Worm (Caenorhabditis elegans) whole organism, mixed stage, embryonic: ENCODE results near the gene lido-5.

Experiments
- elt-1 ChIP-seq: sonication (generic microtip); optimal IDR thresholded peaks from 2 replicates; lab custom pipeline; 2017; ENCODE audit warnings: missing genetic modification characterization, mild to moderate bottlenecking, missing compliant biosample characterization, antibody characterized with exemption, moderate library complexity, borderline replicate concordance; ENCODE audit not compliant: insufficient read depth
- flh-1 ChIP-seq: fragments of 200-800 bp; sonication (Bioruptor generic); optimal IDR thresholded peaks from 2 replicates; lab custom pipeline; 2018; ENCODE audit warnings: mild to moderate bottlenecking, missing genetic modification characterization, moderate library complexity, missing compliant biosample characterization
- nhr-12 ChIP-seq: fragments of 150-350 bp; optimal IDR thresholded peaks from 2 replicates; lab custom pipeline; 2014; ENCODE audit warnings: missing biosample characterization, missing genetic modification characterization

DNA sequence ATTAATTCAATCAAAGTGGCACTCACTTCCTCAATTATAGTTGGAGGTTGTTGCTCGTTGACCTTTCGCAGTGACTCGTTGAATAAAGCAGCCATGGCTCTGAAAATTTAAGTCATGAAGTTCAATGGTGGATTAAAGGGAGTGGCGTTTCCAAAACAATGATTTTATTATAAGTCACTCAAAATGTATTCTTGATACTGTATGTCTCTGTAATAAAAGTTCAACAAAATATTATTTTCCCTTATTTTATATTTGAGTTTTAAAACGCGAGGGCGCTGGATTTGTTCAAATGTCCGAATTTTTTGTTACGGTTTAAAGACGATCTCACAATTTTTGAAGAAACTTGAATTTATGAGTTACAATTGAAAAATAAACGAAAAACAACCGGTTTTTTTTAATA, 38.4 kb downstream of the lido-5 start, which contains the start of gene C30G4.4:
- TF ChIP-seq elt-1 (tag; lab: Kevin White, UChicago), result no peak
- no peak for TF ChIP-seq nhr-12 (tag; lab: Kevin White, UChicago)
- no peak for TF ChIP-seq flh-1 (GFP tag; lab: Kevin White, UChicago)
